Worm (Caenorhabditis elegans) whole organism, L1 larva: ENCODE data around the gene tsp-17.

Experiments
- C04F5.9 ChIP-seq: sonication (generic microtip); optimal IDR thresholded peaks from 2 replicates; lab custom pipeline; 2016; ENCODE audit warnings: missing genetic modification characterization, missing compliant biosample characterization
- C16A3.4 ChIP-seq: fragments of 150-350 bp; optimal IDR thresholded peaks from 2 replicates; lab custom pipeline; 2014; ENCODE audit warnings: missing biosample characterization, missing genetic modification characterization
- F16B12.6 ChIP-seq: fragments of 150-350 bp; optimal IDR thresholded peaks from 2 replicates; lab custom pipeline; 2014; ENCODE audit warnings: missing biosample characterization, missing genetic modification characterization
- Y116A8C.19 ChIP-seq: sonication (generic microtip); optimal IDR thresholded peaks from 2 replicates; lab custom pipeline; 2016; ENCODE audit warnings: missing compliant biosample characterization, missing genetic modification characterization, borderline replicate concordance
- aha-1 ChIP-seq: fragments of 150-350 bp; optimal IDR thresholded peaks from 2 replicates; lab custom pipeline; 2014; ENCODE audit warnings: missing biosample characterization, missing genetic modification characterization
- aly-2 ChIP-seq: fragments of 150-350 bp; optimal IDR thresholded peaks from 2 replicates; lab custom pipeline; 2014; ENCODE audit warnings: missing biosample characterization, missing genetic modification characterization
- ama-1 ChIP-seq: fragments of 150-350 bp; optimal IDR thresholded peaks from 2 replicates; lab custom pipeline; 2014
- blmp-1 ChIP-seq: fragments of 150-350 bp; optimal IDR thresholded peaks from 2 replicates; lab custom pipeline; 2014; ENCODE audit warnings: missing biosample characterization, missing genetic modification characterization
- ceh-63 ChIP-seq: fragments of 200-800 bp; sonication (Bioruptor generic); optimal IDR thresholded peaks from 2 replicates; lab custom pipeline; 2018; ENCODE audit warnings: mild to moderate bottlenecking, missing genetic modification characterization, missing compliant biosample characterization
- ceh-8 ChIP-seq: fragments of 200-800 bp; sonication (Bioruptor generic); optimal IDR thresholded peaks from 2 replicates; lab custom pipeline; 2018; ENCODE audit warnings: mild to moderate bottlenecking, missing genetic modification characterization, moderate library complexity, missing compliant biosample characterization
- ces-1 ChIP-seq: fragments of 150-350 bp; optimal IDR thresholded peaks from 2 replicates; lab custom pipeline; 2014; ENCODE audit warnings: missing biosample characterization, missing genetic modification reagents, missing genetic modification characterization
- dsc-1 ChIP-seq: sonication (generic microtip); optimal IDR thresholded peaks from 2 replicates; lab custom pipeline; 2016; ENCODE audit warnings: mild to moderate bottlenecking, missing genetic modification characterization, missing compliant biosample characterization
- efl-1 ChIP-seq, 4 experiments: fragments of 150-350 bp; optimal IDR thresholded peaks in 3 of 4; peaks in 1 of 4; 1 replicate in 1 of 4; 2 replicates in 3 of 4; lab custom pipeline; 2014; ENCODE audit warnings: missing biosample characterization in 2 of 4, missing genetic modification characterization in 2 of 4, missing genetic modification reagents in 2 of 4
- efl-3 ChIP-seq: fragments of 200-800 bp; sonication (Bioruptor generic); optimal IDR thresholded peaks from 2 replicates; lab custom pipeline; 2018; ENCODE audit warnings: mild to moderate bottlenecking, missing genetic modification characterization, missing compliant biosample characterization
- egl-13 ChIP-seq: sonication (generic microtip); optimal IDR thresholded peaks from 2 replicates; lab custom pipeline; 2016; ENCODE audit warnings: missing genotype, missing genetic modification reagents, missing genetic modification characterization, missing compliant biosample characterization
- elt-2 ChIP-seq: sonication (generic microtip); optimal IDR thresholded peaks from 2 replicates; lab custom pipeline; 2016; ENCODE audit warnings: missing genetic modification characterization, mild to moderate bottlenecking, inconsistent platforms, missing compliant biosample characterization, missing genetic modification reagents
- fkh-8 ChIP-seq: sonication (generic microtip); optimal IDR thresholded peaks from 2 replicates; lab custom pipeline; 2016; ENCODE audit warnings: mild to moderate bottlenecking, missing genetic modification characterization, missing compliant biosample characterization
- hlh-4 ChIP-seq: sonication (generic microtip); optimal IDR thresholded peaks from 2 replicates; lab custom pipeline; 2016; ENCODE audit warnings: mild to moderate bottlenecking, missing genetic modification characterization, missing compliant biosample characterization
- irx-1 ChIP-seq: sonication (generic microtip); optimal IDR thresholded peaks from 2 replicates; lab custom pipeline; 2016; ENCODE audit warnings: missing genetic modification characterization, missing compliant biosample characterization
- lin-13 ChIP-seq: fragments of 150-350 bp; optimal IDR thresholded peaks from 2 replicates; lab custom pipeline; 2014; ENCODE audit warnings: missing biosample characterization, missing genetic modification reagents, missing genetic modification characterization
- lin-14 ChIP-seq: fragments of 200-800 bp; sonication (Bioruptor generic); optimal IDR thresholded peaks from 2 replicates; lab custom pipeline; 2018; ENCODE audit warnings: mild to moderate bottlenecking, missing genetic modification characterization, moderate library complexity, missing compliant biosample characterization
- lin-35 ChIP-seq, 2 experiments: fragments of 150-350 bp; optimal IDR thresholded peaks; 2 replicates each; lab custom pipeline; 2014; ENCODE audit warnings: missing biosample characterization in 2 of 2, missing genetic modification characterization in 2 of 2, missing genetic modification reagents in 2 of 2
- lir-3 ChIP-seq: sonication (generic microtip); optimal IDR thresholded peaks from 2 replicates; lab custom pipeline; 2016; ENCODE audit warnings: mild to moderate bottlenecking, missing genetic modification characterization, moderate library complexity, missing compliant biosample characterization; ENCODE audit not compliant: poor library complexity
- lsy-2 ChIP-seq, 2 experiments: fragments of 150-350 bp; optimal IDR thresholded peaks; 2 replicates each; lab custom pipeline; 2014; ENCODE audit warnings: missing biosample characterization in 2 of 2, missing genetic modification characterization in 2 of 2
- mdl-1 ChIP-seq, 2 experiments: fragments of 150-350 bp; optimal IDR thresholded peaks; 2 replicates each; lab custom pipeline; 2014 to 2017; ENCODE audit warnings: missing biosample characterization in 2 of 2, missing genetic modification characterization in 2 of 2, inconsistent platforms in 1 of 2
- mef-2 ChIP-seq: fragments of 150-350 bp; optimal IDR thresholded peaks from 2 replicates; lab custom pipeline; 2014; ENCODE audit warnings: missing biosample characterization, missing genetic modification characterization
- mep-1 ChIP-seq: fragments of 150-350 bp; optimal IDR thresholded peaks from 2 replicates; lab custom pipeline; 2014; ENCODE audit warnings: missing biosample characterization, missing genetic modification characterization
- nhr-20 ChIP-seq: sonication (generic microtip); optimal IDR thresholded peaks from 2 replicates; lab custom pipeline; 2016; ENCODE audit warnings: mild to moderate bottlenecking, missing genetic modification characterization, missing compliant biosample characterization
- nhr-237 ChIP-seq: fragments of 150-350 bp; optimal IDR thresholded peaks from 2 replicates; lab custom pipeline; 2014; ENCODE audit warnings: missing biosample characterization, missing genetic modification characterization
- nhr-47 ChIP-seq: sonication (generic microtip); optimal IDR thresholded peaks from 2 replicates; lab custom pipeline; 2016; ENCODE audit warnings: mild to moderate bottlenecking, missing genetic modification characterization, moderate library complexity, missing compliant biosample characterization
- nhr-71 ChIP-seq: sonication (generic microtip); optimal IDR thresholded peaks from 2 replicates; lab custom pipeline; 2016; ENCODE audit warnings: mild to moderate bottlenecking, missing genetic modification characterization, moderate library complexity, missing compliant biosample characterization
- nhr-90 ChIP-seq: sonication (generic microtip); optimal IDR thresholded peaks from 2 replicates; lab custom pipeline; 2016; ENCODE audit warnings: mild to moderate bottlenecking, missing genetic modification characterization, missing compliant biosample characterization; ENCODE audit not compliant: poor library complexity
- pag-3 ChIP-seq: sonication (generic microtip); optimal IDR thresholded peaks from 2 replicates; lab custom pipeline; 2017; ENCODE audit warnings: missing genetic modification characterization, mild to moderate bottlenecking, missing compliant biosample characterization, antibody characterized with exemption, borderline replicate concordance; ENCODE audit not compliant: insufficient read depth
- pax-3 ChIP-seq: fragments of 200-800 bp; sonication (Bioruptor generic); optimal IDR thresholded peaks from 2 replicates; lab custom pipeline; 2018; ENCODE audit warnings: mild to moderate bottlenecking, missing genetic modification characterization, moderate library complexity, missing compliant biosample characterization
- pqm-1 ChIP-seq: sonication (generic microtip); optimal IDR thresholded peaks from 3 replicates; lab custom pipeline; 2017; ENCODE audit warnings: missing biosample characterization, missing genetic modification characterization
- rnt-1 ChIP-seq: sonication (generic microtip); optimal IDR thresholded peaks from 2 replicates; lab custom pipeline; 2016; ENCODE audit warnings: mild to moderate bottlenecking, missing genetic modification characterization, moderate library complexity, missing compliant biosample characterization
- sox-4 ChIP-seq: sonication (generic microtip); optimal IDR thresholded peaks from 2 replicates; lab custom pipeline; 2016; ENCODE audit warnings: missing genetic modification characterization, missing compliant biosample characterization
- sup-37 ChIP-seq: fragments of 200-800 bp; sonication (Bioruptor generic); optimal IDR thresholded peaks from 2 replicates; lab custom pipeline; 2018; ENCODE audit warnings: mild to moderate bottlenecking, missing genetic modification characterization, missing compliant biosample characterization
- swsn-7 ChIP-seq: sonication (generic microtip); optimal IDR thresholded peaks from 2 replicates; lab custom pipeline; 2016; ENCODE audit warnings: missing genetic modification characterization, missing compliant biosample characterization
- tlp-1 ChIP-seq: fragments of 150-350 bp; optimal IDR thresholded peaks from 2 replicates; lab custom pipeline; 2014; ENCODE audit warnings: missing biosample characterization, missing genetic modification characterization
- unc-86 ChIP-seq: sonication (generic microtip); optimal IDR thresholded peaks from 2 replicates; lab custom pipeline; 2016; ENCODE audit warnings: missing genetic modification characterization, missing compliant biosample characterization
- unc-98 ChIP-seq: fragments of 200-800 bp; sonication (Bioruptor generic); IDR thresholded peaks from 2 replicates; pipeline ENCODE4 v1.3.6; 2022; ENCODE audit warnings: missing genetic modification characterization, missing compliant biosample characterization
- vab-15 ChIP-seq: sonication (generic microtip); optimal IDR thresholded peaks from 2 replicates; lab custom pipeline; 2017; ENCODE audit warnings: missing genotype, mild to moderate bottlenecking, missing genetic modification characterization, missing compliant biosample characterization

Gene tsp-17

DNA sequence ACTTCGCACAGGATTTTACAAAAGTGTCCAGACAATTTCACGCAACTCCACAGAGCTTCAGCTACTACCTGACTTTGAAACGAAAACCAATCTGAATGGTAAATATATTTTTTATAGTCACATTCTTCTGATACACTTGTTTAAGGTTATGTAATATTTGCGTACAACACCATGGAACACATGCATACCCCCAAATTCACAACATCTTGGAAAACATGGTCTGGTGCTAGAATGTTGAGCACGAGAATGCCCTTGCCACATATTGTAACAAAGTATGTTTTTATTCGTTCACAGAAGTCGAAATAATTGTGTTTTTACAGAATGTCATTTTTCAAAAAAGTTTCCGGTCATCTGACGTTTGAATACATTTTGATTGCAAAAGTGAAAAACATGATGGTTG is 34.9 kb downstream of the tsp-17 start:
- TF ChIP-seq lin-13, result no peak
- no peak for TF ChIP-seq tlp-1 (tag; lab: Kevin White, UChicago)

DNA sequence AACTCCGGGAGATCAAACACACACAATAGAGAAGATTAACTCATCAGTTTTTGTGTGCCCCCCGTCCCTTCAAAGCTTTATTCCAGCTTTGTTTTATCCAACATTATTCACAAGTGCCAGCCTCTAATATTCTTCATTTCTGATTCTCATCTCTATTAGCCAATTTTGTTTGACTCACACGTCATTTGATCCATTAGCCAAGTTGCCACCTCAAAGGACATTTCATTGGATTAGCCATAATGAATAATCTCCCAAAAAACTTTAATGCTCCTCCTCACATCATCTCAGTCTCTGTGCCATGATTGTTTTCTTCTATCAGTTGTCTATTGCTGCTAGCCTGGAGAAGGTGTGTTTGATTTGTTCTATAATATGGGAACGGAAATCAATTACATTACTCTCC is 44.5 kb downstream of the tsp-17 start:
- peak; percentile 86 for TF ChIP-seq dsc-1 (tag; lab: Kevin White, UChicago)
- TF ChIP-seq ceh-8 (GFP tag; lab: Kevin White, UChicago), result peak; percentile 72
- no peak for TF ChIP-seq nhr-20 (tag; lab: Kevin White, UChicago)

DNA sequence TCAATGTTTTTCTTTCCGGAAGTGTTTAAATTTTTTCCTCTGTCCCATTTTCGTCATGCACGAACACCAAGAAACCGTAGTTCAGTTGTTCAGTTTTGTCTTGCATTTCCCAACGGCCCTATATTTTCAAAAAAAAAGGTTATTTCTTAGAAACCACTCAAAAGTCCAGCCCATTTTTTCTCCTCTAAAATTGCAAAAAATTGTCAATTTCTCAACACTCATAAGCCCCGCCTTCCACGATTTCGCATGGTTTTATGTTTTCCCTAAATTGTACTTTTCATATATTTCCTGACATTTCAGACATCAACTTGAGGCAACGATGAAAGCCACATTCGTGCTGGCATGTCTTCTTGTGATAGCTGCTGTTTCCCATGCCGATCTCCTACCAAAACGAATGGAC is 46.3 kb downstream of the tsp-17 start, which contains the start of gene nlp-1:
nlp-1 (plus strand) TSS at position 301 of the 400 bp plus-strand sequence.
- TF ChIP-seq hlh-4 (tag; lab: Kevin White, UChicago) (no peak), mep-1 (tag; lab: Kevin White, UChicago) (no peak), sox-4 (tag; lab: Kevin White, UChicago) (no peak), lsy-2 (tag; optimal IDR thresholded peaks at IDR 0.05; lab: Kevin White, UChicago) (no peak), unc-86 (no peak), tlp-1 (tag; lab: Kevin White, UChicago) (no peak), nhr-71 (no peak), sup-37 (GFP tag; lab: Kevin White, UChicago) (no peak)

DNA sequence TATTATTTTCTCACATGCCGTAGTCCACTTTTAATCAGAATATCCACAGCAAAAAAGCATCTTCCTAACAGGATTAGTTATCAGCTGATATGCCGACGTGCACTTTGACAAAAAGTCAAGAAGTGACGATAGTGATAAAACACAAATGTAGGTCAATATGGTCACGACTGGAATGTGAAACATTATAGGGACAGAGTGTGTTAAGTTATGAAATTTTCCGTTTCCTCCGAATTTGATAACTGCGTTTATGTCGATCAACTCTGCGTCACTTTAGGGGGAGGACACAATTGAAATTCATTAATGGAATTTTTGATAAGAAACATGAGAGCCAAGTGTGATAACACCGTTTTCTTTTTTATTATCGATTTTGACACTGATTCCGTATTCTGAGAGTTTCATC is 48.0 kb downstream of the tsp-17 start, which contains the start of gene aex-4:
aex-4 (plus strand) TSS at position 312 of the 400 bp plus-strand sequence.
- TF ChIP-seq lin-14 (GFP tag; lab: Kevin White, UChicago) (peak; percentile 19), Y116A8C.19 (tag; lab: Kevin White, UChicago) (no peak), pax-3 (tag; lab: Kevin White, UChicago) (peak; percentile 51), pqm-1 (peak; percentile 69), lir-3 (no peak), fkh-8 (tag; lab: Kevin White, UChicago) (peak; percentile 4), elt-2 (peak; percentile 94), dsc-1 (tag; lab: Kevin White, UChicago) (peak; percentile 54), egl-13 (peak; percentile 34), nhr-20 (tag; lab: Kevin White, UChicago) (peak; percentile 21), nhr-47 (tag; lab: Kevin White, UChicago) (peak; percentile 12), nhr-71 (peak; percentile 34), blmp-1 (tag; lab: Kevin White, UChicago) (no peak), lin-35 (GFP tag; optimal IDR thresholded peaks at IDR 0.05; lab: Kevin White, UChicago) (peak in 1 of 2 experiments; percentile 31)

DNA sequence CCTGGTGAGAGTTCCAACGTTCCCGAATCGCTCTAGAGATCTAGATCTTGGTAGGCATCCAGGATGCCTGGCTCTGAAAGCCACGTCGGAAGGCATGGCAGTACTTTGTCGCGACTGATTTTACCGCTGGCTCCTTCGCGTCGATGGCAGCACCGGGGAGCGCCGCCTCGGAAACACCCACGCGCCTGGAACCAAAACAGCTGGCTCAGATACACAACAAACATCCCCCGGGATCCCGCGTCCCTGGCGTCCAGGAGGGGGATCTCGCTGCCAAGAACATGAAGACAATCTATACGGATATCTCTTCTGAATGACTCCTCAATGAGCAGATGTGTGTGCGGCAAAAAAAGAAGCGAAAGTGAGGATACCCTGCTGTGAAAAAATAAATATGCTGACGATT is 52.4 kb downstream of the tsp-17 start:
- TF ChIP-seq pag-3 (peak; percentile 25), rnt-1 (tag; lab: Kevin White, UChicago) (peak; percentile 64), elt-2 (no peak), C16A3.4 (tag; lab: Kevin White, UChicago) (no peak), swsn-7 (tag; lab: Kevin White, UChicago) (no peak), ceh-8 (GFP tag; lab: Kevin White, UChicago) (no peak), nhr-71 (peak; percentile 30), efl-1 (optimal IDR thresholded peaks at IDR 0.05; lab: Kevin White, UChicago) (no peak), efl-1 (GFP tag; optimal IDR thresholded peaks at IDR 0.05 in 1 of 2; lab: Kevin White, UChicago) (peak in 1 of 2 experiments; percentile 4), irx-1 (tag; lab: Kevin White, UChicago) (no peak), efl-3 (GFP tag; lab: Kevin White, UChicago) (no peak), ceh-63 (GFP tag; lab: Kevin White, UChicago) (no peak), mef-2 (no peak), nhr-237 (tag; lab: Kevin White, UChicago) (no peak), unc-98 (GFP tag; lab: Robert Waterston, UW) (no peak), C04F5.9 (no peak), nhr-20 (tag; lab: Kevin White, UChicago) (no peak), ama-1 (lab: Kevin White, UChicago) (no peak), aha-1 (tag; lab: Kevin White, UChicago) (no peak), lin-35 (GFP tag; optimal IDR thresholded peaks at IDR 0.05; lab: Kevin White, UChicago) (no peak), fkh-8 (tag; lab: Kevin White, UChicago) (no peak), lir-3 (no peak), ces-1 (GFP tag; lab: Kevin White, UChicago) (no peak), nhr-90 (tag; lab: Kevin White, UChicago) (no peak), lin-13 (no peak), F16B12.6 (tag; lab: Kevin White, UChicago) (no peak), vab-15 (tag; lab: Kevin White, UChicago) (no peak), mdl-1 (tag; optimal IDR thresholded peaks at IDR 0.05; lab: Kevin White, UChicago) (no peak), Y116A8C.19 (tag; lab: Kevin White, UChicago) (no peak), aly-2 (tag; lab: Kevin White, UChicago) (no peak)
